Worm (Caenorhabditis elegans) whole organism, L2 larva: Measurements from ENCODE around the gene D1044.1.

Source experiments
- R02D3.7 ChIP-seq: fragments of 150-350 bp; optimal IDR thresholded peaks from 2 replicates; lab custom pipeline; 2014; ENCODE audit warnings: missing biosample characterization, missing genetic modification characterization
- nhr-23 ChIP-seq: fragments of 150-350 bp; optimal IDR thresholded peaks from 2 replicates; lab custom pipeline; 2014; ENCODE audit warnings: missing biosample characterization, missing genetic modification reagents, missing genetic modification characterization
- unc-55 ChIP-seq: fragments of 150-350 bp; sonication (generic microtip); optimal IDR thresholded peaks from 3 replicates; lab custom pipeline; 2014; ENCODE audit warnings: missing biosample characterization, missing genetic modification reagents, missing genetic modification characterization

DNA sequence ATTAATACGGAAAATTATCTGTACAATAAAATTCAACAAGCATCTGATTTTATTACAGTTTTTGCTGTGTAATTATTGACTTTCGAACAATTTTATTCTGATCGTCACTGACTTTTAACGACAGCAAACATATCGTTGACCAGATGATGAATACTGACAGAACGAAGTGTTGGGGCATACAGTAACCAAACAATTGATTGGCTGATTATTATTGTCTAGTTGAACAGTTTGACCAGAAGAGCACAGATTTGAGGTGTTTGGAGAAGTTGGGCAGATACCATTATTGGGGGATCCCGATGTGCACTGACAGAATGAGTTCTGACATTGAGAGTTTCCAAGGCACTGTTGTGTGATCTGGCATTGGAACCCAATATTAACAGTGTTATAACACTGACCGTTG lies 37.2 kb upstream of the D1044.1 start:
- no peak for TF ChIP-seq R02D3.7 (tag; lab: Kevin White, UChicago)
- no peak for TF ChIP-seq unc-55
- TF ChIP-seq nhr-23 (tag; lab: Kevin White, UChicago) = no peak
